Fruit fly (Drosophila melanogaster): ENCODE results near the gene Moca-cyp.

DNA sequence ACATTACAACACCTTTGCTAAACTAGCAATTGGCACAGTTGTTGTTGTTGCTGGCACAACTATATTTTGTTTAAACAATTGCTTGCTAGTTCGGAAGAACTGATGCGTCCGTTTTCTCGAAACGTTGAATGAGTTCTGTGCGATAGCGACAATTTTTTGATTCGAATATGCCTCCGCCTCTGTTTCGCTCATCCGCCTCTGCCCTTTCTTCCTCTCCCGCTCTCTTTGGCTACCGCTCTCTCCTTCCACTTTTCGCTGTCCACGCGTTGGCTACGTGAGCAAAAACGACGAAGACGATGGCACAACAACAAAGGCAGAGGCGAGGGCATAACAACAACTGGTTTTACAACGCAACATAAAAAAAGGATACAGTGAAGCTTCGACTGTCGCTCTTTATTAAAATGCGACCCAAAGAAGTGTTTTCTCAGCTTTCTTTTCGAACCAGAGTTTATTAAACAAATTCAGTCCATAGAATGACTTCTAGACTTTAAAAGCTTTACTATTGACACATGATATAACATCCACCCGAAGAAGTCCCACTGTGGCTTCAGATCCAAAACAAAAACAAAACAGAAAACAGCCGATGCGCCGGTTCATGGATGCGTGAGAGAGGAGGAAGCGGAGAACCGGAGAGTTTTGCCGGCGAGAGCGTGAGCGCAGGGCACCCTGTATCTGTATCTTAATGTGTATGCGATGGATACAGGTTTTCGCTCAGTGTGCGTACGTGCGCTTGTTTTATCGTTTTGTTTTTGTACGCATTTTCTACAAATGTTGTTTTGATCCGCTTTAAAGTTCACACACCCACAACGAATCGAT lies 13.8 kb upstream of the Moca-cyp start:
- TF ChIP-seq CTCF (optimal IDR thresholded peaks at IDR 0.05) (no peak), CG8478 (optimal IDR thresholded peaks at IDR 0.05) (no peak)
